Worm (Caenorhabditis elegans) whole organism, midembryonic: ENCODE measurements around the gene exp-2.

ENCODE experiments used
- T22C8.4 ChIP-seq: fragments of 200-800 bp; sonication (Bioruptor generic); IDR thresholded peaks from 2 replicates; pipeline ENCODE4 v1.3.6; 2022; ENCODE audit warnings: missing genetic modification characterization, missing compliant biosample characterization
- cog-1 ChIP-seq: sonication (generic microtip); optimal IDR thresholded peaks from 2 replicates; lab custom pipeline; 2016; ENCODE audit warnings: missing genetic modification characterization, missing compliant biosample characterization
- flt-1 ChIP-seq: fragments of 200-800 bp; sonication (Bioruptor generic); IDR thresholded peaks from 2 replicates; pipeline ENCODE4 v1.3.6; 2022; ENCODE audit warnings: missing genetic modification characterization, missing compliant biosample characterization
- klf-2 ChIP-seq: fragments of 200-800 bp; sonication (Bioruptor generic); conservative IDR thresholded peaks from 2 replicates; pipeline ENCODE4 v1.3.6; 2022; ENCODE audit warnings: missing genetic modification reagents, missing genetic modification characterization, missing compliant biosample characterization
- med-1 ChIP-seq: sonication (generic microtip); optimal IDR thresholded peaks from 2 replicates; lab custom pipeline; 2017; ENCODE audit warnings: missing genetic modification characterization, mild to moderate bottlenecking, missing compliant biosample characterization, antibody characterized with exemption, missing genetic modification reagents; ENCODE audit not compliant: insufficient read depth
- ref-1 ChIP-seq: fragments of 200-800 bp; sonication (Bioruptor generic); conservative IDR thresholded peaks from 2 replicates; pipeline ENCODE4 v1.3.6; 2022; ENCODE audit warnings: missing genetic modification reagents, missing genetic modification characterization, missing compliant biosample characterization
- tab-1 ChIP-seq: fragments of 200-800 bp; sonication (Bioruptor generic); IDR thresholded peaks from 2 replicates; pipeline ENCODE4 v1.3.6; 2022; ENCODE audit warnings: missing genetic modification characterization, missing compliant biosample characterization
- ztf-23 ChIP-seq: fragments of 200-800 bp; sonication (Bioruptor generic); IDR thresholded peaks from 2 replicates; pipeline ENCODE4 v1.3.6; 2022; ENCODE audit warnings: missing genetic modification reagents, missing genetic modification characterization, missing compliant biosample characterization
- ztf-29 ChIP-seq: fragments of 200-800 bp; sonication (Bioruptor generic); IDR thresholded peaks from 2 replicates; pipeline ENCODE4 v1.3.6; 2022; ENCODE audit warnings: missing genetic modification reagents, missing genetic modification characterization, missing compliant biosample characterization

exp-2 gene

ce11 chrV:6110533-6110932 is 20.7 kb upstream of the exp-2 start, which contains the start of gene F17A9.4:
TSS of gene F17A9.4 (minus strand) at chrV:6110629.
- TF ChIP-seq ztf-23 (GFP tag; lab: Robert Waterston, UW) (no peak), ztf-29 (GFP tag; lab: Robert Waterston, UW) (no peak), klf-2 (GFP tag; lab: Robert Waterston, UW) (no peak), med-1 (GFP tag; lab: Kevin White, UChicago) (no peak), cog-1 (tag; lab: Kevin White, UChicago) (no peak), ref-1 (GFP tag; lab: Robert Waterston, UW) (no peak), tab-1 (no peak), T22C8.4 (GFP tag; lab: Robert Waterston, UW) (no peak), flt-1 (no peak)

ce11 chrV:6112823-6113222 is 18.4 kb upstream of the exp-2 start, which contains the start of gene F17A9.5:
TSS of gene F17A9.5 (minus strand) at chrV:6112997.
- no peak for TF ChIP-seq cog-1 (tag; lab: Kevin White, UChicago)
- TF ChIP-seq med-1 (GFP tag; lab: Kevin White, UChicago) = no peak
- TF ChIP-seq tab-1 = no peak
- TF ChIP-seq ref-1 (GFP tag; lab: Robert Waterston, UW) = no peak
- no peak for TF ChIP-seq ztf-29 (GFP tag; lab: Robert Waterston, UW)
- no peak for TF ChIP-seq flt-1
- no peak for TF ChIP-seq ztf-23 (GFP tag; lab: Robert Waterston, UW)
- TF ChIP-seq T22C8.4 (GFP tag; lab: Robert Waterston, UW) = no peak
- TF ChIP-seq klf-2 (GFP tag; lab: Robert Waterston, UW) = no peak

- no peak for TF ChIP-seq klf-2 (GFP tag; lab: Robert Waterston, UW)
- no peak for TF ChIP-seq med-1 (GFP tag; lab: Kevin White, UChicago)
- no peak for TF ChIP-seq cog-1 (tag; lab: Kevin White, UChicago)
- no peak for TF ChIP-seq tab-1
- TF ChIP-seq ztf-23 (GFP tag; lab: Robert Waterston, UW) = no peak
- TF ChIP-seq ztf-29 (GFP tag; lab: Robert Waterston, UW) = no peak
- TF ChIP-seq T22C8.4 (GFP tag; lab: Robert Waterston, UW) = no peak
These were observed 14.2 kb upstream of the exp-2 start for ce11 chrV:6117013-6117412.

- TF ChIP-seq klf-2 (GFP tag; lab: Robert Waterston, UW) (no peak), flt-1 (no peak), ztf-29 (GFP tag; lab: Robert Waterston, UW) (no peak), T22C8.4 (GFP tag; lab: Robert Waterston, UW) (no peak), tab-1 (no peak), cog-1 (tag; lab: Kevin White, UChicago) (no peak), ref-1 (GFP tag; lab: Robert Waterston, UW) (no peak), ztf-23 (GFP tag; lab: Robert Waterston, UW) (no peak), med-1 (GFP tag; lab: Kevin White, UChicago) (no peak)
These were observed 10.9 kb upstream of the exp-2 start, which contains the start of gene ceh-49 for ce11 chrV:6120156-6120879. TSS of gene ceh-49 (minus strand) at chrV:6120206.

- no peak for TF ChIP-seq cog-1 (tag; lab: Kevin White, UChicago)
- no peak for TF ChIP-seq ztf-29 (GFP tag; lab: Robert Waterston, UW)
These were observed 9.5 kb upstream of the exp-2 start for ce11 chrV:6121659-6122058.

ce11 chrV:6128355-6128754 is 2.8 kb upstream of the exp-2 start:
- no peak for TF ChIP-seq ztf-29 (GFP tag; lab: Robert Waterston, UW)
- no peak for TF ChIP-seq klf-2 (GFP tag; lab: Robert Waterston, UW)
- TF ChIP-seq med-1 (GFP tag; lab: Kevin White, UChicago) = no peak
- TF ChIP-seq flt-1 = no peak

ce11 chrV:6135428-6135827 is 4.2 kb downstream of the exp-2 start:
- TF ChIP-seq cog-1 (tag; lab: Kevin White, UChicago) = no peak
- TF ChIP-seq klf-2 (GFP tag; lab: Robert Waterston, UW) = no peak
- no peak for TF ChIP-seq ref-1 (GFP tag; lab: Robert Waterston, UW)
- no peak for TF ChIP-seq ztf-29 (GFP tag; lab: Robert Waterston, UW)
- TF ChIP-seq med-1 (GFP tag; lab: Kevin White, UChicago) = no peak
- TF ChIP-seq ztf-23 (GFP tag; lab: Robert Waterston, UW) = no peak
- no peak for TF ChIP-seq flt-1
- TF ChIP-seq tab-1 = no peak
- TF ChIP-seq T22C8.4 (GFP tag; lab: Robert Waterston, UW) = no peak

ce11 chrV:6138167-6138566 is 7.0 kb downstream of the exp-2 start:
- TF ChIP-seq flt-1 (no peak), cog-1 (tag; lab: Kevin White, UChicago) (no peak), ref-1 (GFP tag; lab: Robert Waterston, UW) (no peak), med-1 (GFP tag; lab: Kevin White, UChicago) (no peak), tab-1 (no peak), T22C8.4 (GFP tag; lab: Robert Waterston, UW) (no peak), klf-2 (GFP tag; lab: Robert Waterston, UW) (no peak)
